Worm (Caenorhabditis elegans) whole organism, early embryonic: ENCODE results near the gene F59B10.5.

Experiments
- aly-1 ChIP-seq: sonication (generic microtip); optimal IDR thresholded peaks from 2 replicates; lab custom pipeline; 2016; ENCODE audit warnings: missing genetic modification characterization, missing compliant biosample characterization
- ama-1 ChIP-seq: fragments of 150-350 bp; optimal IDR thresholded peaks from 2 replicates; lab custom pipeline; 2014
- ceh-36 ChIP-seq: sonication (generic microtip); optimal IDR thresholded peaks from 2 replicates; lab custom pipeline; 2016; ENCODE audit warnings: missing genetic modification characterization, inconsistent platforms, missing compliant biosample characterization
- ets-7 ChIP-seq: sonication (generic microtip); optimal IDR thresholded peaks from 2 replicates; lab custom pipeline; 2016; ENCODE audit warnings: missing genotype, missing genetic modification characterization, missing compliant biosample characterization
- flt-1 ChIP-seq: fragments of 200-800 bp; sonication (Bioruptor generic); IDR thresholded peaks from 2 replicates; pipeline ENCODE4 v1.3.6; 2022; ENCODE audit warnings: missing genetic modification characterization, missing compliant biosample characterization
- hmbx-1 ChIP-seq: sonication (generic microtip); optimal IDR thresholded peaks from 2 replicates; lab custom pipeline; 2016; ENCODE audit warnings: mild to moderate bottlenecking, missing genetic modification characterization, missing compliant biosample characterization
- hmg-4 ChIP-seq: fragments of 200-800 bp; sonication (Bioruptor generic); optimal IDR thresholded peaks from 2 replicates; lab custom pipeline; 2018; ENCODE audit warnings: mild to moderate bottlenecking, missing genetic modification characterization, missing compliant biosample characterization
- pes-1 ChIP-seq: fragments of 200-800 bp; sonication (Bioruptor generic); IDR thresholded peaks from 2 replicates; pipeline ENCODE4 v1.3.6; 2022; ENCODE audit warnings: missing genetic modification reagents, missing genetic modification characterization, missing compliant biosample characterization
- sea-1 ChIP-seq: fragments of 200-800 bp; sonication (Bioruptor generic); conservative IDR thresholded peaks from 2 replicates; pipeline ENCODE4 v1.3.6; 2022; ENCODE audit warnings: missing genetic modification characterization, missing compliant biosample characterization
- tbx-37 ChIP-seq: fragments of 200-800 bp; sonication (Bioruptor generic); conservative IDR thresholded peaks from 2 replicates; pipeline ENCODE4 v1.3.6; 2022; ENCODE audit warnings: missing genetic modification reagents, missing genetic modification characterization, missing compliant biosample characterization

- TF ChIP-seq ceh-36 (tag; lab: Kevin White, UChicago) (no peak), hmg-4 (GFP tag; lab: Kevin White, UChicago) (no peak), sea-1 (GFP tag; lab: Robert Waterston, UW) (no peak), flt-1 (GFP tag; lab: Robert Waterston, UW) (no peak), hmbx-1 (tag; lab: Kevin White, UChicago) (no peak), ama-1 (no peak), pes-1 (GFP tag; lab: Robert Waterston, UW) (no peak), tbx-37 (GFP tag; lab: Robert Waterston, UW) (0 out of 2 replicates have a peak, but pooled peaks have one; percentile 15), aly-1 (tag; lab: Kevin White, UChicago) (no peak), ets-7 (tag; lab: Kevin White, UChicago) (no peak)
Measured at ce11 chrII:10529218-10529751, 5.8 kb upstream of the F59B10.5 start.
